Fruit fly (Drosophila melanogaster): ENCODE results near the gene muc.

Gene muc

DNA sequence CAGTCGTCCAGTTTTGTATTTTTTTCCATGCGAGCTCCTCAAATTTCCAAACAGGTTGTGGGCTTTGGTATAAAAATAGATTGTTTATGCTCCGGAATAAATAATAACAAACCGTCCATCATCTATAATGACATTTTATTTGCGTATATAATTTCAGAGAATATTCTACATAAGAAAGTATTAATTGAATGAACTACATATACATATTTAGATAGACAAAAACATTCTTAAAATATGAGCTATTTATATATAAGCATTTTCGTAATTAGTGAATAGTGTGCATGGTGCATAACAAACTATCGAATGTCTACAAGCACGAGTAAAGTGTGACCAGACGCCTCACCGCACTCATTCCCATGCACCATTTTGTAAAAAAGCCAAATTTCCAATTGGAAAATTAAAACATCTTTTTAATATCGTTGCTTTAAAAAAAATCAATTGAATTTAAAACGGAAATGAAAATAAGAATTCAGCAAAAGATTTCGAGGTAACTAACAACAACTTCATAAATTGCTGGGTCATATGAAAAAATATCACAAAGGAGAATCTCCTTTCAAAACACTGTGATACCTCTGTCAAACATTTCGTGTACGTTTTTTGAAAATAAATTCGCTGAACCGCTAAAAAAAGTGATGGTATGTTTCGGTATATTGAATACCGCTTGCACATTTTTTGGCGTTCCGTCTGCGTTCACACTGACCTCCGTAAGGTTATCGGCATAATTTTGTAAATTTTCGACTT is at the start of gene muc (continued):
- TF ChIP-seq ftz-f1 (GFP tag; optimal IDR thresholded peaks at IDR 0.05) = no peak
- peak; percentile 7 for TF ChIP-seq CG10209 (GFP tag; optimal IDR thresholded peaks at IDR 0.05)
- peak; percentile 19 for TF ChIP-seq HLH54F (GFP tag; optimal IDR thresholded peaks at IDR 0.05)
- TF ChIP-seq CG18599 (GFP tag; optimal IDR thresholded peaks at IDR 0.05) = peak; percentile 33
- no peak for TF ChIP-seq CG6272 (GFP tag; IDR thresholded peaks at IDR 0.05)
- peak; percentile 51; the same call in 1 of the 3 replicates for TF ChIP-seq vnd (GFP tag; IDR thresholded peaks at IDR 0.05; ENCODE audit: partially characterized antibody)
- no peak for TF ChIP-seq Hand (GFP tag; optimal IDR thresholded peaks at IDR 0.05)
- no peak for TF ChIP-seq CG17912 (GFP tag; optimal IDR thresholded peaks at IDR 0.05)
- TF ChIP-seq odd (GFP tag; optimal IDR thresholded peaks at IDR 0.05) = no peak
- TF ChIP-seq Rfx (GFP tag; IDR thresholded peaks at IDR 0.05) = peak; percentile 64
- TF ChIP-seq mld (GFP tag; IDR thresholded peaks at IDR 0.05; ENCODE audit: partially characterized antibody) = peak; percentile 44; the same call in 1 of the 3 replicates
- peak; percentile 45; the same call in 1 of the 2 replicates for TF ChIP-seq HLH3B (GFP tag; IDR thresholded peaks at IDR 0.05)
- no peak for TF ChIP-seq nau (GFP tag; optimal IDR thresholded peaks at IDR 0.05)
- no peak for TF ChIP-seq run (tag; optimal IDR thresholded peaks at IDR 0.05)
- TF ChIP-seq Chrac-16 (GFP tag; optimal IDR thresholded peaks at IDR 0.05) = peak; percentile 43
- TF ChIP-seq Max (GFP tag; optimal IDR thresholded peaks at IDR 0.05) = no peak
- no peak for TF ChIP-seq oc (tag; optimal IDR thresholded peaks at IDR 0.05)
- no peak for TF ChIP-seq Ravus (GFP tag; IDR thresholded peaks at IDR 0.05)
- no peak for TF ChIP-seq Tbp (GFP tag; optimal IDR thresholded peaks at IDR 0.05)
- TF ChIP-seq Abd-B (GFP tag; optimal IDR thresholded peaks at IDR 0.05) = peak; percentile 33
- no peak for TF ChIP-seq CG16863 (GFP tag; optimal IDR thresholded peaks at IDR 0.05)
- no peak for TF ChIP-seq sima (GFP tag; optimal IDR thresholded peaks at IDR 0.05)
- TF ChIP-seq CG10654 (GFP tag; optimal IDR thresholded peaks at IDR 0.05) = peak; percentile 13
- TF ChIP-seq CG3847 (GFP tag; IDR thresholded peaks at IDR 0.05) = peak; percentile 48; the same call in 1 of the 2 replicates
- TF ChIP-seq scrt (GFP tag; optimal IDR thresholded peaks at IDR 0.05) = no peak
- TF ChIP-seq Stat92E (GFP tag; optimal IDR thresholded peaks at IDR 0.05) = peak in 1 of 3 experiments; percentile 78
- TF ChIP-seq Dp (GFP tag; optimal IDR thresholded peaks at IDR 0.05) = peak; percentile 49
- peak; percentile 31 for TF ChIP-seq CG1602 (GFP tag; optimal IDR thresholded peaks at IDR 0.05)
- TF ChIP-seq Hey (tag; optimal IDR thresholded peaks at IDR 0.05) = no peak
- TF ChIP-seq CG17829 (tag; optimal IDR thresholded peaks at IDR 0.05) = peak; percentile 51
- peak; percentile 2 for TF ChIP-seq Fer2 (tag; optimal IDR thresholded peaks at IDR 0.05)
- TF ChIP-seq CG3407 (GFP tag; optimal IDR thresholded peaks at IDR 0.05) = no peak
- TF ChIP-seq CG1024 (GFP tag; IDR thresholded peaks at IDR 0.05) = peak; percentile 53; the same call in 1 of the 2 replicates
- no peak for TF ChIP-seq H15 (GFP tag; IDR thresholded peaks at IDR 0.05)
- no peak for TF ChIP-seq Atf-2 (GFP tag; optimal IDR thresholded peaks at IDR 0.05)
- TF ChIP-seq CG1832 (GFP tag; optimal IDR thresholded peaks at IDR 0.05) = no peak
- peak; percentile 61 for TF ChIP-seq CG9437 (GFP tag; optimal IDR thresholded peaks at IDR 0.05)
- TF ChIP-seq CG30431 (GFP tag; optimal IDR thresholded peaks at IDR 0.05) = no peak
- TF ChIP-seq Awh (GFP tag; IDR thresholded peaks at IDR 0.05) = no peak
- no peak for TF ChIP-seq CG6654 (GFP tag; optimal IDR thresholded peaks at IDR 0.05)
- no peak for TF ChIP-seq aop (GFP tag; IDR thresholded peaks at IDR 0.05)
- TF ChIP-seq chn (GFP tag; optimal IDR thresholded peaks at IDR 0.05) = peak; percentile 57
- TF ChIP-seq CG2712 (tag; optimal IDR thresholded peaks at IDR 0.05) = peak; percentile 54
- peak; percentile 26 for TF ChIP-seq CG13296 (GFP tag; optimal IDR thresholded peaks at IDR 0.05)
- TF ChIP-seq CG9876 (GFP tag; optimal IDR thresholded peaks at IDR 0.05) = no peak
- TF ChIP-seq Kr (GFP tag; optimal IDR thresholded peaks at IDR 0.05) = no peak
- no peak for TF ChIP-seq CG1529 (GFP tag; optimal IDR thresholded peaks at IDR 0.05)
- peak; percentile 49 for TF ChIP-seq trem (tag; optimal IDR thresholded peaks at IDR 0.05)
- TF ChIP-seq dati (GFP tag; IDR thresholded peaks at IDR 0.05) = no peak

Measured in whole organism, embryonic.